Worm (Caenorhabditis elegans) whole organism, mixed stage, embryonic: ENCODE results near the gene nhr-112.

ENCODE experiments used
- lin-13 ChIP-seq: fragments of 150-350 bp; optimal IDR thresholded peaks from 2 replicates; lab custom pipeline; 2014; ENCODE audit warnings: missing biosample characterization, missing genetic modification characterization
- mep-1 ChIP-seq: fragments of 150-350 bp; optimal IDR thresholded peaks from 2 replicates; lab custom pipeline; 2017; ENCODE audit warnings: missing biosample characterization, missing genetic modification reagents, missing genetic modification characterization, inconsistent platforms
- nhr-237 ChIP-seq: fragments of 150-350 bp; optimal IDR thresholded peaks from 2 replicates; lab custom pipeline; 2014; ENCODE audit warnings: missing biosample characterization, missing genetic modification characterization

ce11 chrV:16731600-16731999, 8.0 kb upstream of the nhr-112 start, which contains the start of gene srz-100:
- TF ChIP-seq nhr-237 (tag; lab: Kevin White, UChicago) (no peak), mep-1 (tag; lab: Kevin White, UChicago) (no peak), lin-13 (tag; lab: Kevin White, UChicago) (no peak)
